Worm (Caenorhabditis elegans) whole organism, young adult: Measurements from ENCODE around the gene dcaf-1.

ENCODE experiments used
- B0019.2 ChIP-seq: fragments of 200-800 bp; sonication (Bioruptor generic); conservative IDR thresholded peaks from 2 replicates; pipeline ENCODE4 v1.3.6; 2022; ENCODE audit warnings: missing genetic modification reagents, missing genetic modification characterization, missing compliant biosample characterization
- B0035.1 ChIP-seq: sonication (generic microtip); optimal IDR thresholded peaks from 2 replicates; lab custom pipeline; 2016; ENCODE audit warnings: missing genetic modification characterization, mild to moderate bottlenecking, missing compliant biosample characterization, missing genotype, missing genetic modification reagents
- B0261.1 ChIP-seq: sonication (generic microtip); optimal IDR thresholded peaks from 2 replicates; lab custom pipeline; 2016; ENCODE audit warnings: mild to moderate bottlenecking, missing genetic modification characterization, moderate library complexity, missing compliant biosample characterization
- F10E7.11 ChIP-seq: sonication (generic microtip); optimal IDR thresholded peaks from 2 replicates; lab custom pipeline; 2017; ENCODE audit warnings: mild to moderate bottlenecking, missing genetic modification characterization, moderate library complexity, missing compliant biosample characterization
- F22D6.2 ChIP-seq: sonication (generic microtip); optimal IDR thresholded peaks from 2 replicates; lab custom pipeline; 2016; ENCODE audit warnings: mild to moderate bottlenecking, missing genetic modification characterization, missing compliant biosample characterization
- F23B12.7 ChIP-seq: sonication (generic microtip); optimal IDR thresholded peaks from 2 replicates; lab custom pipeline; 2017; ENCODE audit warnings: missing genetic modification characterization, mild to moderate bottlenecking, missing compliant biosample characterization, antibody characterized with exemption, moderate library complexity; ENCODE audit not compliant: insufficient read depth
- K11D2.4 ChIP-seq: fragments of 200-800 bp; sonication (Bioruptor generic); IDR thresholded peaks from 2 replicates; pipeline ENCODE4 v1.3.6; 2022; ENCODE audit warnings: missing genetic modification reagents, missing genetic modification characterization, missing compliant biosample characterization
- K12H6.12 ChIP-seq: fragments of 200-800 bp; sonication (Bioruptor generic); optimal IDR thresholded peaks from 2 replicates; lab custom pipeline; 2018; ENCODE audit warnings: mild to moderate bottlenecking, missing genetic modification characterization, missing compliant biosample characterization
- Y67H2A.10 ChIP-seq: fragments of 200-800 bp; sonication (Bioruptor generic); conservative IDR thresholded peaks from 2 replicates; pipeline ENCODE4 v1.3.6; 2022; ENCODE audit warnings: missing genetic modification reagents, missing genetic modification characterization, missing compliant biosample characterization
- ZK185.1 ChIP-seq: sonication (generic microtip); optimal IDR thresholded peaks from 2 replicates; lab custom pipeline; 2016; ENCODE audit warnings: mild to moderate bottlenecking, missing genetic modification characterization, missing compliant biosample characterization; ENCODE audit not compliant: poor library complexity, severe bottlenecking
- akir-1 ChIP-seq: fragments of 200-800 bp; sonication (Bioruptor generic); optimal IDR thresholded peaks from 2 replicates; lab custom pipeline; 2018; ENCODE audit warnings: mild to moderate bottlenecking, missing genetic modification characterization, moderate library complexity, missing compliant biosample characterization
- aptf-2 ChIP-seq: fragments of 200-800 bp; sonication (Bioruptor generic); conservative IDR thresholded peaks from 2 replicates; pipeline ENCODE4 v1.3.6; 2022; ENCODE audit warnings: missing genetic modification reagents, missing genetic modification characterization, missing compliant biosample characterization
- attf-5 ChIP-seq: fragments of 200-800 bp; sonication (Bioruptor generic); optimal IDR thresholded peaks from 2 replicates; lab custom pipeline; 2018; ENCODE audit warnings: mild to moderate bottlenecking, missing genetic modification characterization, missing compliant biosample characterization
- cebp-1 ChIP-seq, 2 experiments: fragments of 200-800 bp in 1 of 2; sonication (Bioruptor generic) in 1 of 2; sonication (generic microtip) in 1 of 2; IDR thresholded peaks in 1 of 2; optimal IDR thresholded peaks in 1 of 2; 2 replicates each; pipeline versions ENCODE4 v1.3.6 to Lab custom; 2017 to 2022; ENCODE audit warnings: missing compliant biosample characterization in 2 of 2, missing genetic modification characterization in 2 of 2, mild to moderate bottlenecking in 1 of 2, missing genetic modification reagents in 1 of 2, moderate library complexity in 1 of 2
- cebp-2 ChIP-seq: fragments of 200-800 bp; sonication (Bioruptor generic); IDR thresholded peaks from 2 replicates; pipeline ENCODE4 v1.3.6; 2022; ENCODE audit warnings: missing genetic modification characterization, missing compliant biosample characterization
- ceh-100 ChIP-seq: fragments of 200-800 bp; sonication (Bioruptor generic); IDR thresholded peaks from 2 replicates; pipeline ENCODE4 v1.3.6; 2022; ENCODE audit warnings: missing genetic modification reagents, missing genetic modification characterization, missing compliant biosample characterization
- ceh-27 ChIP-seq: fragments of 200-800 bp; sonication (Bioruptor generic); optimal IDR thresholded peaks from 2 replicates; lab custom pipeline; 2018; ENCODE audit warnings: mild to moderate bottlenecking, missing genetic modification characterization, moderate library complexity, missing compliant biosample characterization
- ceh-40 ChIP-seq: fragments of 200-800 bp; sonication (Bioruptor generic); IDR thresholded peaks from 2 replicates; pipeline ENCODE4 v1.3.6; 2022; ENCODE audit warnings: missing genetic modification characterization, missing compliant biosample characterization
- ceh-58 ChIP-seq: fragments of 200-800 bp; sonication (Bioruptor generic); IDR thresholded peaks from 2 replicates; pipeline ENCODE4 v1.3.6; 2022; ENCODE audit warnings: missing genetic modification characterization, missing compliant biosample characterization
- dpff-1 ChIP-seq: sonication (generic microtip); optimal IDR thresholded peaks from 2 replicates; lab custom pipeline; 2017; ENCODE audit warnings: mild to moderate bottlenecking, missing genetic modification characterization, missing compliant biosample characterization
- dpl-1 ChIP-seq: fragments of 150-350 bp; optimal IDR thresholded peaks from 2 replicates; lab custom pipeline; 2014; ENCODE audit warnings: missing biosample characterization, missing genetic modification reagents, missing genetic modification characterization
- efl-1 ChIP-seq: fragments of 150-350 bp; optimal IDR thresholded peaks from 2 replicates; lab custom pipeline; 2014; ENCODE audit warnings: missing biosample characterization, missing genetic modification reagents, missing genetic modification characterization
- egrh-3 ChIP-seq: fragments of 200-800 bp; sonication (Bioruptor generic); IDR thresholded peaks from 2 replicates; pipeline ENCODE4 v1.3.6; 2022; ENCODE audit warnings: missing genetic modification reagents, missing genetic modification characterization, missing compliant biosample characterization
- fkh-3 ChIP-seq: sonication (generic microtip); optimal IDR thresholded peaks from 2 replicates; lab custom pipeline; 2016; ENCODE audit warnings: mild to moderate bottlenecking, missing genetic modification characterization, missing compliant biosample characterization
- hlh-26 ChIP-seq: fragments of 200-800 bp; sonication (Bioruptor generic); conservative IDR thresholded peaks from 2 replicates; pipeline ENCODE4 v1.3.6; 2022; ENCODE audit warnings: missing genetic modification reagents, missing genetic modification characterization, missing compliant biosample characterization
- hmg-1.2 ChIP-seq: fragments of 200-800 bp; sonication (Bioruptor generic); IDR thresholded peaks from 2 replicates; pipeline ENCODE4 v1.3.6; 2022; ENCODE audit warnings: missing genetic modification reagents, missing genetic modification characterization, missing compliant biosample characterization
- lag-1 ChIP-seq: fragments of 200-800 bp; sonication (Bioruptor generic); IDR thresholded peaks from 2 replicates; pipeline ENCODE4 v1.3.6; 2022; ENCODE audit warnings: missing genetic modification reagents, missing genetic modification characterization, missing compliant biosample characterization
- lin-26 ChIP-seq: fragments of 200-800 bp; sonication (Bioruptor generic); IDR thresholded peaks from 2 replicates; pipeline ENCODE4 v1.3.6; 2022; ENCODE audit warnings: missing genetic modification reagents, missing genetic modification characterization, missing compliant biosample characterization
- lir-1 ChIP-seq: fragments of 200-800 bp; sonication (Bioruptor generic); conservative IDR thresholded peaks from 2 replicates; pipeline ENCODE4 v1.3.6; 2022; ENCODE audit warnings: missing genetic modification reagents, missing genetic modification characterization, missing compliant biosample characterization
- madf-8 ChIP-seq: fragments of 200-800 bp; sonication (Bioruptor generic); conservative IDR thresholded peaks from 2 replicates; pipeline ENCODE4 v1.3.6; 2022; ENCODE audit warnings: missing genetic modification reagents, missing genetic modification characterization, missing compliant biosample characterization
- mel-28 ChIP-seq: sonication (generic microtip); optimal IDR thresholded peaks from 2 replicates; lab custom pipeline; 2016; ENCODE audit warnings: borderline replicate concordance, mild to moderate bottlenecking, missing genetic modification characterization, missing compliant biosample characterization
- mxl-1 ChIP-seq: sonication (generic microtip); optimal IDR thresholded peaks from 2 replicates; lab custom pipeline; 2016; ENCODE audit warnings: missing genetic modification characterization, missing compliant biosample characterization
- nfya-2 ChIP-seq: fragments of 200-800 bp; sonication (Bioruptor generic); IDR thresholded peaks from 2 replicates; pipeline ENCODE4 v1.3.6; 2022; ENCODE audit warnings: missing genetic modification reagents, missing genetic modification characterization, missing compliant biosample characterization
- nhr-27 ChIP-seq: fragments of 200-800 bp; sonication (Bioruptor generic); optimal IDR thresholded peaks from 2 replicates; lab custom pipeline; 2018; ENCODE audit warnings: mild to moderate bottlenecking, missing genetic modification characterization, moderate library complexity, missing compliant biosample characterization
- nhr-80 ChIP-seq: sonication (generic microtip); optimal IDR thresholded peaks from 2 replicates; lab custom pipeline; 2016; ENCODE audit warnings: missing genetic modification characterization, missing compliant biosample characterization
- nhr-90 ChIP-seq: sonication (generic microtip); optimal IDR thresholded peaks from 2 replicates; lab custom pipeline; 2016; ENCODE audit warnings: missing genotype, mild to moderate bottlenecking, missing genetic modification characterization, missing compliant biosample characterization
- pbrm-1 ChIP-seq: fragments of 200-800 bp; sonication (Bioruptor generic); IDR thresholded peaks from 2 replicates; pipeline ENCODE4 v1.3.6; 2022; ENCODE audit warnings: missing genetic modification reagents, missing genetic modification characterization, missing compliant biosample characterization
- pha-4 ChIP-seq: fragments of 150-350 bp; sonication (generic microtip); optimal IDR thresholded peaks from 2 replicates; lab custom pipeline; 2014; ENCODE audit warnings: missing biosample characterization, missing genetic modification reagents, missing genetic modification characterization
- rcor-1 ChIP-seq: fragments of 200-800 bp; sonication (Bioruptor generic); IDR thresholded peaks from 2 replicates; pipeline ENCODE4 v1.3.6; 2022; ENCODE audit warnings: missing genetic modification reagents, missing genetic modification characterization, missing compliant biosample characterization
- rec-8 ChIP-seq, 2 experiments: sonication (generic microtip); optimal IDR thresholded peaks; 2 replicates each; lab custom pipeline; 2016; ENCODE audit warnings: mild to moderate bottlenecking in 2 of 2, missing genetic modification characterization in 2 of 2, missing genetic modification reagents in 2 of 2, missing genotype in 2 of 2, missing biosample characterization in 1 of 2, missing compliant biosample characterization in 1 of 2, moderate library complexity in 1 of 2
- sdz-38 ChIP-seq: sonication (generic microtip); optimal IDR thresholded peaks from 2 replicates; lab custom pipeline; 2016; ENCODE audit warnings: missing genotype, missing genetic modification characterization, missing compliant biosample characterization
- snpc-1.1 ChIP-seq: sonication (generic microtip); optimal IDR thresholded peaks from 2 replicates; lab custom pipeline; 2017; ENCODE audit warnings: missing genetic modification characterization, mild to moderate bottlenecking, missing compliant biosample characterization, antibody characterized with exemption, moderate library complexity, missing genotype, missing genetic modification reagents; ENCODE audit not compliant: insufficient read depth
- tbp1 ChIP-seq: fragments of 200-800 bp; sonication (Bioruptor generic); optimal IDR thresholded peaks from 2 replicates; lab custom pipeline; 2018; ENCODE audit warnings: mild to moderate bottlenecking, missing genetic modification characterization, missing compliant biosample characterization
- zfh-2 ChIP-seq: fragments of 200-800 bp; sonication (Bioruptor generic); conservative IDR thresholded peaks from 2 replicates; pipeline ENCODE4 v1.3.6; 2022; ENCODE audit warnings: missing genetic modification reagents, missing genetic modification characterization, missing compliant biosample characterization
- zim-3 ChIP-seq: sonication (generic microtip); optimal IDR thresholded peaks from 2 replicates; lab custom pipeline; 2017; ENCODE audit warnings: mild to moderate bottlenecking, missing genetic modification characterization, moderate library complexity, missing compliant biosample characterization
- ztf-25 ChIP-seq: fragments of 200-800 bp; sonication (Bioruptor generic); IDR thresholded peaks from 2 replicates; pipeline ENCODE4 v1.3.6; 2022; ENCODE audit warnings: missing genetic modification reagents, missing genetic modification characterization, missing compliant biosample characterization
- ztf-26 ChIP-seq: sonication (generic microtip); optimal IDR thresholded peaks from 2 replicates; lab custom pipeline; 2017; ENCODE audit warnings: missing genetic modification characterization, missing compliant biosample characterization
- ztf-3 ChIP-seq: fragments of 200-800 bp; sonication (Bioruptor generic); optimal IDR thresholded peaks from 2 replicates; lab custom pipeline; 2018; ENCODE audit warnings: mild to moderate bottlenecking, missing genetic modification characterization, missing compliant biosample characterization
- ztf-6 ChIP-seq: fragments of 200-800 bp; sonication (Bioruptor generic); IDR thresholded peaks from 2 replicates; pipeline ENCODE4 v1.3.6; 2022; ENCODE audit warnings: missing genetic modification reagents, missing genetic modification characterization, missing compliant biosample characterization

The dcaf-1 gene

ce11 chrIV:9739001-9739400, 32.5 kb upstream of the dcaf-1 start (continued):
- TF ChIP-seq hlh-26 (GFP tag; lab: Robert Waterston, UW) (no peak), K12H6.12 (tag; lab: Kevin White, UChicago) (no peak), cebp-1 (GFP tag; IDR thresholded peaks at IDR 0.05; lab: Robert Waterston, UW) (no peak), cebp-1 (tag; optimal IDR thresholded peaks at IDR 0.05; lab: Kevin White, UChicago) (peak; percentile 42), egrh-3 (GFP tag; lab: Robert Waterston, UW) (no peak), rec-8 (tag; optimal IDR thresholded peaks at IDR 0.05; lab: Kevin White, UChicago) (no peak), nhr-90 (tag; lab: Kevin White, UChicago) (no peak), pha-4 (tag; lab: Kevin White, UChicago) (no peak), F23B12.7 (tag; lab: Kevin White, UChicago) (no peak), snpc-1.1 (tag; lab: Kevin White, UChicago) (no peak), ztf-26 (tag; lab: Kevin White, UChicago) (no peak), hmg-1.2 (GFP tag; lab: Robert Waterston, UW) (peak; percentile 36), zfh-2 (no peak), lir-1 (no peak), zim-3 (tag; lab: Kevin White, UChicago) (no peak), nfya-2 (GFP tag; lab: Robert Waterston, UW) (no peak), akir-1 (GFP tag; lab: Kevin White, UChicago) (no peak), F22D6.2 (tag; lab: Kevin White, UChicago) (no peak), lin-26 (no peak; the same call in 1 of the 2 replicates), dpl-1 (GFP tag; lab: Kevin White, UChicago) (no peak), lag-1 (GFP tag; lab: Robert Waterston, UW) (no peak), sdz-38 (tag; lab: Kevin White, UChicago) (no peak), ZK185.1 (tag; lab: Kevin White, UChicago) (no peak), B0019.2 (GFP tag; lab: Robert Waterston, UW) (no peak), dpff-1 (tag; lab: Kevin White, UChicago) (no peak), Y67H2A.10 (GFP tag; lab: Robert Waterston, UW) (no peak), B0035.1 (peak; percentile 11), nhr-27 (tag; lab: Kevin White, UChicago) (no peak), madf-8 (GFP tag; lab: Robert Waterston, UW) (no peak), attf-5 (GFP tag; lab: Kevin White, UChicago) (no peak), B0261.1 (tag; lab: Kevin White, UChicago) (no peak), pbrm-1 (GFP tag; lab: Robert Waterston, UW) (no peak), ztf-6 (GFP tag; lab: Robert Waterston, UW) (no peak), mxl-1 (no peak), cebp-2 (no peak), ceh-40 (GFP tag; lab: Robert Waterston, UW) (no peak), ceh-58 (no peak), F10E7.11 (tag; lab: Kevin White, UChicago) (no peak), efl-1 (GFP tag; lab: Kevin White, UChicago) (peak; percentile 33), tbp1 (peak; percentile 33), aptf-2 (no peak), K11D2.4 (GFP tag; lab: Robert Waterston, UW) (no peak), nhr-80 (no peak), ztf-25 (GFP tag; lab: Robert Waterston, UW) (no peak), ceh-100 (GFP tag; lab: Robert Waterston, UW) (no peak), rcor-1 (GFP tag; lab: Robert Waterston, UW) (peak; percentile 51), fkh-3 (tag; lab: Kevin White, UChicago) (no peak), mel-28 (no peak), ztf-3 (GFP tag; lab: Kevin White, UChicago) (no peak), ceh-27 (GFP tag; lab: Kevin White, UChicago) (no peak)
